Worm (Caenorhabditis elegans) whole organism, L1 larva: ENCODE results near the gene C15H11.11.

Experiments used
- C16A3.4 ChIP-seq: fragments of 150-350 bp; optimal IDR thresholded peaks from 2 replicates; lab custom pipeline; 2014; ENCODE audit warnings: missing biosample characterization, missing genetic modification characterization
- F16B12.6 ChIP-seq: fragments of 150-350 bp; optimal IDR thresholded peaks from 2 replicates; lab custom pipeline; 2014; ENCODE audit warnings: missing biosample characterization, missing genetic modification characterization
- Y116A8C.19 ChIP-seq: sonication (generic microtip); optimal IDR thresholded peaks from 2 replicates; lab custom pipeline; 2016; ENCODE audit warnings: missing compliant biosample characterization, missing genetic modification characterization, borderline replicate concordance
- ceh-63 ChIP-seq: fragments of 200-800 bp; sonication (Bioruptor generic); optimal IDR thresholded peaks from 2 replicates; lab custom pipeline; 2018; ENCODE audit warnings: mild to moderate bottlenecking, missing genetic modification characterization, missing compliant biosample characterization
- ceh-8 ChIP-seq: fragments of 200-800 bp; sonication (Bioruptor generic); optimal IDR thresholded peaks from 2 replicates; lab custom pipeline; 2018; ENCODE audit warnings: mild to moderate bottlenecking, missing genetic modification characterization, moderate library complexity, missing compliant biosample characterization
- ceh-82 ChIP-seq, 3 experiments: fragments of 150-350 bp in 1 of 3; sonication (generic microtip) in 2 of 3; optimal IDR thresholded peaks; 2 replicates each; lab custom pipeline; 2014 to 2017; ENCODE audit warnings: missing biosample characterization in 3 of 3, missing genetic modification characterization in 3 of 3
- dsc-1 ChIP-seq: sonication (generic microtip); optimal IDR thresholded peaks from 2 replicates; lab custom pipeline; 2016; ENCODE audit warnings: mild to moderate bottlenecking, missing genetic modification characterization, missing compliant biosample characterization
- efl-1 ChIP-seq, 4 experiments: fragments of 150-350 bp; optimal IDR thresholded peaks in 3 of 4; peaks in 1 of 4; 1 replicate in 1 of 4; 2 replicates in 3 of 4; lab custom pipeline; 2014; ENCODE audit warnings: missing biosample characterization in 2 of 4, missing genetic modification characterization in 2 of 4, missing genetic modification reagents in 2 of 4
- egl-13 ChIP-seq: sonication (generic microtip); optimal IDR thresholded peaks from 2 replicates; lab custom pipeline; 2016; ENCODE audit warnings: missing genotype, missing genetic modification reagents, missing genetic modification characterization, missing compliant biosample characterization
- egl-27 ChIP-seq, 2 experiments: fragments of 150-350 bp in 1 of 2; sonication (generic microtip); optimal IDR thresholded peaks; 3 replicates each; lab custom pipeline; 2017 to 2018; ENCODE audit warnings: missing biosample characterization in 2 of 2, missing genetic modification characterization in 2 of 2, missing genetic modification reagents in 2 of 2
- ets-5 ChIP-seq: fragments of 200-800 bp; sonication (Bioruptor generic); IDR thresholded peaks from 2 replicates; pipeline ENCODE4 v1.3.6; 2022; ENCODE audit warnings: missing genetic modification characterization, missing compliant biosample characterization
- fkh-4 ChIP-seq: sonication (generic microtip); optimal IDR thresholded peaks from 2 replicates; lab custom pipeline; 2016; ENCODE audit warnings: missing compliant biosample characterization, missing genetic modification characterization, borderline replicate concordance
- fkh-8 ChIP-seq: sonication (generic microtip); optimal IDR thresholded peaks from 2 replicates; lab custom pipeline; 2016; ENCODE audit warnings: mild to moderate bottlenecking, missing genetic modification characterization, missing compliant biosample characterization
- fos-1 ChIP-seq: fragments of 150-350 bp; optimal IDR thresholded peaks from 2 replicates; lab custom pipeline; 2014; ENCODE audit warnings: missing biosample characterization, missing genetic modification characterization
- hlh-17 ChIP-seq: fragments of 200-800 bp; sonication (Bioruptor generic); optimal IDR thresholded peaks from 2 replicates; lab custom pipeline; 2018; ENCODE audit warnings: missing genetic modification characterization, mild to moderate bottlenecking, missing compliant biosample characterization, moderate library complexity, borderline replicate concordance
- hlh-4 ChIP-seq: sonication (generic microtip); optimal IDR thresholded peaks from 2 replicates; lab custom pipeline; 2016; ENCODE audit warnings: mild to moderate bottlenecking, missing genetic modification characterization, missing compliant biosample characterization
- irx-1 ChIP-seq: sonication (generic microtip); optimal IDR thresholded peaks from 2 replicates; lab custom pipeline; 2016; ENCODE audit warnings: missing genetic modification characterization, missing compliant biosample characterization
- jun-1 ChIP-seq: fragments of 150-350 bp; optimal IDR thresholded peaks from 2 replicates; lab custom pipeline; 2014; ENCODE audit warnings: missing biosample characterization, missing genetic modification reagents, missing genetic modification characterization
- mef-2 ChIP-seq: fragments of 150-350 bp; optimal IDR thresholded peaks from 2 replicates; lab custom pipeline; 2014; ENCODE audit warnings: missing biosample characterization, missing genetic modification characterization
- mep-1 ChIP-seq: fragments of 150-350 bp; optimal IDR thresholded peaks from 2 replicates; lab custom pipeline; 2014; ENCODE audit warnings: missing biosample characterization, missing genetic modification characterization
- nhr-11 ChIP-seq: fragments of 150-350 bp; optimal IDR thresholded peaks from 2 replicates; lab custom pipeline; 2014; ENCODE audit warnings: missing biosample characterization, missing genetic modification characterization
- nhr-20 ChIP-seq: sonication (generic microtip); optimal IDR thresholded peaks from 2 replicates; lab custom pipeline; 2016; ENCODE audit warnings: mild to moderate bottlenecking, missing genetic modification characterization, missing compliant biosample characterization
- nhr-28 ChIP-seq: fragments of 150-350 bp; optimal IDR thresholded peaks from 2 replicates; lab custom pipeline; 2014; ENCODE audit warnings: missing biosample characterization, missing genetic modification characterization
- nhr-47 ChIP-seq: sonication (generic microtip); optimal IDR thresholded peaks from 2 replicates; lab custom pipeline; 2016; ENCODE audit warnings: mild to moderate bottlenecking, missing genetic modification characterization, moderate library complexity, missing compliant biosample characterization
- nhr-76 ChIP-seq: sonication (generic microtip); optimal IDR thresholded peaks from 2 replicates; lab custom pipeline; 2017; ENCODE audit warnings: missing biosample characterization, missing genetic modification characterization
- nhr-77 ChIP-seq: fragments of 150-350 bp; optimal IDR thresholded peaks from 2 replicates; lab custom pipeline; 2014; ENCODE audit warnings: missing biosample characterization, missing genetic modification characterization
- nhr-84 ChIP-seq: sonication (generic microtip); optimal IDR thresholded peaks from 2 replicates; lab custom pipeline; 2017; ENCODE audit warnings: missing biosample characterization, missing genetic modification characterization
- pag-3 ChIP-seq: sonication (generic microtip); optimal IDR thresholded peaks from 2 replicates; lab custom pipeline; 2017; ENCODE audit warnings: missing genetic modification characterization, mild to moderate bottlenecking, missing compliant biosample characterization, antibody characterized with exemption, borderline replicate concordance; ENCODE audit not compliant: insufficient read depth
- pax-3 ChIP-seq: fragments of 200-800 bp; sonication (Bioruptor generic); optimal IDR thresholded peaks from 2 replicates; lab custom pipeline; 2018; ENCODE audit warnings: mild to moderate bottlenecking, missing genetic modification characterization, moderate library complexity, missing compliant biosample characterization
- pqm-1 ChIP-seq: sonication (generic microtip); optimal IDR thresholded peaks from 3 replicates; lab custom pipeline; 2017; ENCODE audit warnings: missing biosample characterization, missing genetic modification characterization
- rnt-1 ChIP-seq: sonication (generic microtip); optimal IDR thresholded peaks from 2 replicates; lab custom pipeline; 2016; ENCODE audit warnings: mild to moderate bottlenecking, missing genetic modification characterization, moderate library complexity, missing compliant biosample characterization
- skn-1 ChIP-seq: fragments of 150-350 bp; optimal IDR thresholded peaks from 2 replicates; lab custom pipeline; 2014; ENCODE audit warnings: missing biosample characterization, missing genetic modification characterization
- snpc-4 ChIP-seq: fragments of 150-350 bp; optimal IDR thresholded peaks from 2 replicates; lab custom pipeline; 2014; ENCODE audit warnings: missing biosample characterization, missing genetic modification characterization
- sptf-1 ChIP-seq: fragments of 150-350 bp; optimal IDR thresholded peaks from 2 replicates; lab custom pipeline; 2014; ENCODE audit warnings: missing biosample characterization, missing genetic modification characterization
- tbx-2 ChIP-seq: sonication (generic microtip); optimal IDR thresholded peaks from 2 replicates; lab custom pipeline; 2016; ENCODE audit warnings: missing genetic modification characterization, missing compliant biosample characterization
- unc-86 ChIP-seq: sonication (generic microtip); optimal IDR thresholded peaks from 2 replicates; lab custom pipeline; 2016; ENCODE audit warnings: missing genetic modification characterization, missing compliant biosample characterization
- unc-98 ChIP-seq: fragments of 200-800 bp; sonication (Bioruptor generic); IDR thresholded peaks from 2 replicates; pipeline ENCODE4 v1.3.6; 2022; ENCODE audit warnings: missing genetic modification characterization, missing compliant biosample characterization
- vab-15 ChIP-seq: sonication (generic microtip); optimal IDR thresholded peaks from 2 replicates; lab custom pipeline; 2017; ENCODE audit warnings: missing genotype, mild to moderate bottlenecking, missing genetic modification characterization, missing compliant biosample characterization
- zag-1 ChIP-seq: fragments of 150-350 bp; optimal IDR thresholded peaks from 2 replicates; lab custom pipeline; 2014; ENCODE audit warnings: missing biosample characterization, missing genetic modification characterization

The C15H11.11 gene

ce11 chrV:14428865-14429264, 13.6 kb downstream of the C15H11.11 start, which contains the start of gene F23B12.1:
TSS of gene F23B12.1 (plus strand) at chrV:14429165.
- TF ChIP-seq mep-1 (no peak), rnt-1 (tag; lab: Kevin White, UChicago) (no peak), nhr-47 (tag; lab: Kevin White, UChicago) (no peak), irx-1 (tag; lab: Kevin White, UChicago) (no peak), hlh-4 (tag; lab: Kevin White, UChicago) (no peak), hlh-17 (no peak), vab-15 (tag; lab: Kevin White, UChicago) (no peak), pag-3 (tag; lab: Kevin White, UChicago) (no peak), skn-1 (tag; lab: Kevin White, UChicago) (no peak), snpc-4 (tag; lab: Kevin White, UChicago) (no peak)

ce11 chrV:14432259-14432658, 17.0 kb downstream of the C15H11.11 start, which contains the start of gene egl-1:
TSS of gene egl-1 (minus strand) at chrV:14432359.
- TF ChIP-seq fkh-4 (tag; lab: Kevin White, UChicago): no peak
- TF ChIP-seq nhr-84 (tag; lab: Kevin White, UChicago): no peak
- TF ChIP-seq F16B12.6 (tag; lab: Kevin White, UChicago): no peak
- TF ChIP-seq vab-15 (tag; lab: Kevin White, UChicago): no peak
- TF ChIP-seq C16A3.4: no peak
- no peak for TF ChIP-seq fkh-8 (tag; lab: Kevin White, UChicago)
- no peak for TF ChIP-seq pax-3 (tag; lab: Kevin White, UChicago)
- no peak for TF ChIP-seq pqm-1

- TF ChIP-seq unc-98 (GFP tag; lab: Robert Waterston, UW) (no peak), pqm-1 (no peak), nhr-28 (no peak), Y116A8C.19 (no peak)
Observed at ce11 chrV:14433584-14433983, 18.3 kb downstream of the C15H11.11 start.

- TF ChIP-seq efl-1 (optimal IDR thresholded peaks at IDR 0.05; lab: Kevin White, UChicago): no peak
- TF ChIP-seq efl-1 (GFP tag; optimal IDR thresholded peaks at IDR 0.05 in 1 of 2; lab: Kevin White, UChicago): peak in 1 of 2 experiments; percentile 73
- no peak for TF ChIP-seq egl-13 (tag; lab: Kevin White, UChicago)
- TF ChIP-seq zag-1 (tag; lab: Kevin White, UChicago): no peak
- TF ChIP-seq pax-3 (tag; lab: Kevin White, UChicago): no peak
Observed at ce11 chrV:14436195-14436594, 20.9 kb downstream of the C15H11.11 start.

- TF ChIP-seq fkh-8 (tag; lab: Kevin White, UChicago) (no peak), egl-27 (tag; optimal IDR thresholded peaks at IDR 0.05; lab: Kevin White, UChicago) (no peak), nhr-11 (tag; lab: Kevin White, UChicago) (no peak), nhr-77 (tag; lab: Kevin White, UChicago) (no peak), dsc-1 (no peak), unc-86 (tag; lab: Kevin White, UChicago) (no peak), ets-5 (GFP tag; lab: Robert Waterston, UW) (no peak), zag-1 (tag; lab: Kevin White, UChicago) (no peak), nhr-76 (tag; lab: Kevin White, UChicago) (no peak), ceh-63 (GFP tag; lab: Kevin White, UChicago) (no peak), ceh-82 (tag; optimal IDR thresholded peaks at IDR 0.05; lab: Kevin White, UChicago) (no peak), irx-1 (tag; lab: Kevin White, UChicago) (no peak), fkh-4 (tag; lab: Kevin White, UChicago) (no peak), ceh-8 (GFP tag; lab: Kevin White, UChicago) (no peak), sptf-1 (tag; lab: Kevin White, UChicago) (no peak), tbx-2 (tag; lab: Kevin White, UChicago) (no peak), jun-1 (tag; lab: Kevin White, UChicago) (no peak), fos-1 (no peak), nhr-20 (tag; lab: Kevin White, UChicago) (no peak), mef-2 (no peak)
Observed at ce11 chrV:14437355-14437754, 22.1 kb downstream of the C15H11.11 start.
